Worm (Caenorhabditis elegans) whole organism, L2 larva: ENCODE results near the gene taf-7.1.

ENCODE experiments used
- aly-2 ChIP-seq: fragments of 150-350 bp; optimal IDR thresholded peaks from 2 replicates; lab custom pipeline; 2014; ENCODE audit warnings: missing biosample characterization, missing genetic modification characterization
- gmeb-1 ChIP-seq: fragments of 150-350 bp; optimal IDR thresholded peaks from 2 replicates; lab custom pipeline; 2014; ENCODE audit warnings: missing biosample characterization, missing genetic modification characterization
- lin-11 ChIP-seq: fragments of 150-350 bp; sonication (generic microtip); optimal IDR thresholded peaks from 2 replicates; lab custom pipeline; 2014; ENCODE audit warnings: missing biosample characterization, missing genetic modification characterization, inconsistent platforms, mixed read lengths
- lsy-2 ChIP-seq, 2 experiments: fragments of 150-350 bp in 1 of 2; sonication (generic microtip) in 1 of 2; optimal IDR thresholded peaks; 2 replicates each; lab custom pipeline; 2014 to 2017; ENCODE audit warnings: missing biosample characterization in 2 of 2, missing genetic modification characterization in 2 of 2
- mab-5 ChIP-seq: fragments of 150-350 bp; optimal IDR thresholded peaks from 2 replicates; lab custom pipeline; 2014; ENCODE audit warnings: missing biosample characterization, missing genetic modification characterization
- mdl-1 ChIP-seq, 2 experiments: fragments of 150-350 bp in 1 of 2; sonication (generic microtip) in 1 of 2; optimal IDR thresholded peaks; 2 replicates each; lab custom pipeline; 2017; ENCODE audit warnings: missing biosample characterization in 2 of 2, missing genetic modification characterization in 2 of 2
- nhr-10 ChIP-seq: sonication (generic microtip); optimal IDR thresholded peaks from 2 replicates; lab custom pipeline; 2017; ENCODE audit warnings: missing biosample characterization, missing genetic modification characterization
- nhr-12 ChIP-seq: fragments of 150-350 bp; optimal IDR thresholded peaks from 2 replicates; lab custom pipeline; 2014; ENCODE audit warnings: missing biosample characterization, missing genetic modification characterization
- nhr-6 ChIP-seq: fragments of 150-350 bp; optimal IDR thresholded peaks from 2 replicates; lab custom pipeline; 2014; ENCODE audit warnings: missing biosample characterization, missing genetic modification characterization
- nhr-77 ChIP-seq: fragments of 150-350 bp; optimal IDR thresholded peaks from 2 replicates; lab custom pipeline; 2014; ENCODE audit warnings: missing biosample characterization, missing genetic modification characterization
- skn-1 ChIP-seq: sonication (generic microtip); optimal IDR thresholded peaks from 2 replicates; lab custom pipeline; 2017; ENCODE audit warnings: missing biosample characterization, missing genetic modification characterization
- unc-39 ChIP-seq: fragments of 150-350 bp; optimal IDR thresholded peaks from 2 replicates; lab custom pipeline; 2014; ENCODE audit warnings: missing biosample characterization, missing genetic modification characterization
- zag-1 ChIP-seq: fragments of 150-350 bp; optimal IDR thresholded peaks from 2 replicates; lab custom pipeline; 2014; ENCODE audit warnings: missing biosample characterization, missing genetic modification characterization
- ztf-11 ChIP-seq: sonication (generic microtip); optimal IDR thresholded peaks from 2 replicates; lab custom pipeline; 2017; ENCODE audit warnings: missing biosample characterization, missing genetic modification characterization

DNA sequence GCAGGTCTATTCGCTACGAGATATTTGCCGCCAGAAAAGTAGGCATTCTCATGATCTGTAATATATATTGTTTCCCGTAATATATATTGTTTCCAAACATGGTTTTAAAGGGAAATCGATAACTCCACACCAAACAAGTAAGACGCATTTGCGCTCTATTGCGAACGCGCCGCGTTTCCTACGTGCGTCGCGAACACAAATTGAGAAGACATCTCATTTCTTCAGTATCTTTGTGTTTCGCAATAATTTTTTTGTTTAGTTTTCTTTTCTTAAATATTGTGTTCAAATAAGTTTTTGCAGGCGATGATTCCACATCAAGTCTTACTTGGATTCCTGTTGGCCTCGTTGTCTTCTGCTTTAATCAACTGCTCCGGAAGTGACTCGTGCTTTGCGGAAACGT lies 27.8 kb upstream of the taf-7.1 start, which contains the start of gene F54F7.6:
- TF ChIP-seq mdl-1 (tag; optimal IDR thresholded peaks at IDR 0.05; lab: Kevin White, UChicago): no peak
- TF ChIP-seq ztf-11 (tag; lab: Kevin White, UChicago): no peak
- TF ChIP-seq aly-2 (tag; lab: Kevin White, UChicago): no peak
- TF ChIP-seq zag-1 (tag; lab: Kevin White, UChicago): no peak
- no peak for TF ChIP-seq mab-5 (tag; lab: Kevin White, UChicago)
- no peak for TF ChIP-seq nhr-10
- TF ChIP-seq lsy-2 (tag; optimal IDR thresholded peaks at IDR 0.05; lab: Kevin White, UChicago): no peak
- no peak for TF ChIP-seq nhr-77 (tag; lab: Kevin White, UChicago)
- TF ChIP-seq lin-11 (tag; lab: Kevin White, UChicago): no peak
- TF ChIP-seq skn-1 (tag; lab: Kevin White, UChicago): no peak
- TF ChIP-seq gmeb-1 (tag; lab: Kevin White, UChicago): no peak
- TF ChIP-seq nhr-6: no peak
- TF ChIP-seq nhr-12 (tag; lab: Kevin White, UChicago): no peak
- TF ChIP-seq unc-39: no peak
